Worm (Caenorhabditis elegans) whole organism, L4 larva: ENCODE results near the gene F54D10.8.

Experiments
- F10B5.3 ChIP-seq: sonication (generic microtip); optimal IDR thresholded peaks from 2 replicates; lab custom pipeline; 2016; ENCODE audit warnings: mild to moderate bottlenecking, missing genetic modification characterization, missing compliant biosample characterization
- ama-1 ChIP-seq: fragments of 150-350 bp; optimal IDR thresholded peaks from 2 replicates; lab custom pipeline; 2014; ENCODE audit warnings: inconsistent platforms, mixed read lengths
- egl-27 ChIP-seq: sonication (generic microtip); optimal IDR thresholded peaks from 3 replicates; lab custom pipeline; 2017; ENCODE audit warnings: missing biosample characterization, missing genetic modification reagents, missing genetic modification characterization
- snpc-4 ChIP-seq: fragments of 150-350 bp; optimal IDR thresholded peaks from 2 replicates; lab custom pipeline; 2014; ENCODE audit warnings: missing biosample characterization, missing genetic modification characterization
- unc-62 ChIP-seq, 3 experiments: fragments of 150-350 bp in 1 of 3; sonication (generic microtip); optimal IDR thresholded peaks in 2 of 3; peaks in 1 of 3; 1 replicate in 1 of 3; 2 replicates in 2 of 3; lab custom pipeline; 2014 to 2017; ENCODE audit warnings: missing biosample characterization in 3 of 3, missing genetic modification characterization in 3 of 3, missing genetic modification reagents in 3 of 3, missing genotype in 1 of 3

DNA sequence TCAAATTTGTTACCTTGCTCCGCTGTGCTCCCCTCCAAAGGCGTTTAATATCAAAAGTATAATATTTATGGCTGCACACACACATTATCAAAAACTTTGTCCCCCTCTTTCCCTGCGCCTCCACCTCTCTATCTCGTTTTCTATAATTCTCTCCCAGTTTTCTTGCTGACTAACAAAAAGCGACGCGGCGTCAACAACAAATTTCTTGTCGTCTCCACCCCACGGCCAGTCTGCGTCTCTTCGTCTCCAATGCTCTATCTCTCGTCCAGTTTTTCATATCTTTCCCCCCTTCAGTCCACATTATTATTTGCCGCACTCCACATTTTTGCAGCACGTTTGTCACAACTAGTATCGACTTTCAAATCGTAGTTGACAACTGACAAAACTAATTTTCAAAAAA is 17.2 kb downstream of the F54D10.8 start:
- TF ChIP-seq ama-1 (lab: Kevin White, UChicago) = no peak
- peak in 1 of 2 experiments; percentile 81 for TF ChIP-seq unc-62 (GFP tag; optimal IDR thresholded peaks at IDR 0.05 in 1 of 2; lab: Kevin White, UChicago)
- TF ChIP-seq unc-62 (tag; optimal IDR thresholded peaks at IDR 0.05; lab: Kevin White, UChicago) = no peak
- TF ChIP-seq egl-27 = no peak
- no peak for TF ChIP-seq F10B5.3 (tag; lab: Kevin White, UChicago)
- no peak for TF ChIP-seq snpc-4
